Worm (Caenorhabditis elegans) whole organism, L4/young adult: ENCODE results near the gene nhr-114.
A peak's percentile ranks its signal among the peaks of the same experiment; 100 is the strongest.

Source experiments
- dao-5 ChIP-seq: sonication (generic microtip); optimal IDR thresholded peaks from 2 replicates; lab custom pipeline; 2016; ENCODE audit warnings: missing genotype, missing genetic modification characterization, moderate library complexity, missing compliant biosample characterization
- him-1 ChIP-seq: sonication (generic microtip); optimal IDR thresholded peaks from 2 replicates; lab custom pipeline; 2016; ENCODE audit warnings: missing genotype, missing genetic modification reagents, missing genetic modification characterization, missing compliant biosample characterization

DNA sequence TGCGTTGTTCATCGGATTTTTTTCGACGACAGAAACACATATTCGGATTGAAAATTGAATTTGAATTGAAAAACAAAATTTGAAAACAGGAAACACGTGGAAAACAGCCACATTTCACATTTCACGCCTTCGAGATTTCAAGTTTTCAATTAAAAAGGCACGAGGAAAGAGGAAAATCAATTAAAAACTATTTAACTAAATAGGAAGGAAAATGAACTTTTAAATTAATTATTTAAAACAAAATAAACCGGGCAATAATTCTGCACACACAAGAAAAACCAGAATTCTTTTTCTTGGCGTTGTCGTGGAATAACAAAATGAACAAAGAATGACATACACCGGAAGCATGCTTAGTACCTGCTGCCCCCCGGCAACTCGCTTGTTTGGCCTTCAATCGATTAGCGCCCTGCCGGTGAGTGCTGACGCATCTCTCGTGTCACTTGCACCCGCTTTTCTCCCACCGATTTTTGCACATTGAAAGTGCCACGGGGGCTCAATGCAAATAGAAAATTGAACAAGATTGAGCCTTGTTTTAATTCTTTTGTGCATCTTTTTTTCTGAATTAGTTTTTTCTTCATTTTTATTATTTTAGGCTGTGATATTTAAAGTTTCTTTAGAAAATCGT lies 7.7 kb downstream of the nhr-114 start, which contains the start of gene Y45G5AM.9:
- TF ChIP-seq him-1 (tag; lab: Kevin White, UChicago), result peak; percentile 43
- TF ChIP-seq dao-5 (tag; lab: Kevin White, UChicago), result no peak
